Fruit fly (Drosophila melanogaster) whole organism, embryonic: ENCODE data around the gene Mip.

Experiments
- Lim3 ChIP-seq: fragments of 200-800 bp; sonication (Bioruptor generic); IDR thresholded peaks from 2 replicates; pipeline ENCODE4 v1.3.6; 2022; ENCODE audit warnings: missing biosample characterization, missing genetic modification characterization
- cad ChIP-seq: fragments of >200 bp; optimal IDR thresholded peaks from 2 replicates; lab custom pipeline; 2017; ENCODE audit warnings: missing biosample characterization, missing genetic modification characterization
- ewg ChIP-seq: fragments of 200-800 bp; sonication (Bioruptor generic); optimal IDR thresholded peaks from 3 replicates; lab custom pipeline; 2017; ENCODE audit warnings: mild to moderate bottlenecking, missing biosample characterization, missing genetic modification reagents, missing genetic modification characterization
- gfzf ChIP-seq: fragments of 200-800 bp; sonication (Bioruptor generic); optimal IDR thresholded peaks from 2 replicates; lab custom pipeline; 2016; ENCODE audit warnings: missing biosample characterization, mild to moderate bottlenecking, missing genetic modification characterization, moderate library complexity
- tx ChIP-seq: fragments of 200-800 bp; sonication (Bioruptor generic); optimal IDR thresholded peaks from 2 replicates; lab custom pipeline; 2016; ENCODE audit warnings: missing biosample characterization, missing genetic modification characterization

DNA sequence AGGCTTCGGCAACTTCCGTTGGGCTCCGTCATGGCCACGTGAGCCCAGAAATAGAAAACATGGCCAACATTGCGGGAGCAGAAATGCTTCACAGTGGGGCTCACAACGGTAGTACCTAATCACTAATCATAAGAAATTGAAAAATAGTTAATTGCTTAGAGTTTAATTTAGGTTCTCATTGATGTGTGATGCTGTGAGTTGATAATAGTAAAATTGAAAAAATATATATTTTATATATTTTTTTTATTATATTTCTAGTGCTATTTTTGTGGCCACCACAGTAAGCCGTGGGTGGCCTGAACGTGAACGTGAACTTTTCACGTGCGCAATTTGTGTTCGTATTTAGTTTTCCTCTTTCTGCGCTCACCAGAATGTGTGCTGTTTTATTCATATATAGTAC lies 39.0 kb downstream of the Mip start:
- TF ChIP-seq Lim3 (GFP tag; lab: Robert Waterston, UW) (no peak), tx (GFP tag; lab: Kevin White, UChicago) (no peak), ewg (GFP tag; lab: Kevin White, UChicago) (no peak), gfzf (no peak), cad (no peak)
